Worm (Caenorhabditis elegans): ENCODE results near the gene str-7.

str-7 gene

ce11 chrV:16053373-16053772, 46.0 kb downstream of the str-7 start, which contains the start of gene F14H3.3:
Gene F14H3.3, minus strand, starts transcription at chrV:16053473.
- no peak for TF ChIP-seq bed-3 (GFP tag; optimal IDR thresholded peaks at IDR 0.05)
- no peak for TF ChIP-seq ceh-39 (tag; optimal IDR thresholded peaks at IDR 0.05)
- TF ChIP-seq unc-120 (tag; optimal IDR thresholded peaks at IDR 0.05; ENCODE audit: poor library complexity, severe bottlenecking): no peak
- TF ChIP-seq pha-4 (tag; optimal IDR thresholded peaks at IDR 0.05): no peak
- no peak for TF ChIP-seq nhr-237 (tag; optimal IDR thresholded peaks at IDR 0.05)
- no peak for TF ChIP-seq ces-1 (GFP tag; optimal IDR thresholded peaks at IDR 0.05)
- TF ChIP-seq flh-1 (GFP tag; optimal IDR thresholded peaks at IDR 0.05): no peak
- no peak for TF ChIP-seq elt-3 (tag; optimal IDR thresholded peaks at IDR 0.05)
- TF ChIP-seq sptf-1 (tag; optimal IDR thresholded peaks at IDR 0.05): no peak
- no peak for TF ChIP-seq cnd-1 (tag; optimal IDR thresholded peaks at IDR 0.05)
- no peak for TF ChIP-seq hlh-1 (tag; optimal IDR thresholded peaks at IDR 0.05)
- no peak for TF ChIP-seq mep-1 (tag; optimal IDR thresholded peaks at IDR 0.05)
- no peak for TF ChIP-seq ceh-83 (GFP tag; optimal IDR thresholded peaks at IDR 0.05)
- TF ChIP-seq lsy-2 (tag; optimal IDR thresholded peaks at IDR 0.05): no peak
- TF ChIP-seq ztf-11 (tag; optimal IDR thresholded peaks at IDR 0.05): no peak
- no peak for TF ChIP-seq mab-5 (tag; optimal IDR thresholded peaks at IDR 0.05)
- no peak for TF ChIP-seq nhr-12 (tag; optimal IDR thresholded peaks at IDR 0.05)
- TF ChIP-seq unc-39 (tag; optimal IDR thresholded peaks at IDR 0.05): no peak

- TF ChIP-seq drap-1 (GFP tag; optimal IDR thresholded peaks at IDR 0.05): no peak
- no peak for TF ChIP-seq mep-1 (tag; optimal IDR thresholded peaks at IDR 0.05)
- TF ChIP-seq M03D4.4 (tag; optimal IDR thresholded peaks at IDR 0.05): no peak
- no peak for TF ChIP-seq ham-2 (GFP tag; optimal IDR thresholded peaks at IDR 0.05)
- TF ChIP-seq sptf-1 (tag; optimal IDR thresholded peaks at IDR 0.05): no peak
- no peak for TF ChIP-seq nhr-237 (tag; optimal IDR thresholded peaks at IDR 0.05)
- no peak for TF ChIP-seq nhr-12 (tag; optimal IDR thresholded peaks at IDR 0.05)
- TF ChIP-seq elt-1 (tag; optimal IDR thresholded peaks at IDR 0.05; ENCODE audit: borderline replicate concordance, insufficient read depth): no peak
- no peak for TF ChIP-seq nhr-2 (tag; optimal IDR thresholded peaks at IDR 0.05)
- no peak for TF ChIP-seq sem-2 (GFP tag; optimal IDR thresholded peaks at IDR 0.05)
- no peak for TF ChIP-seq flh-1 (GFP tag; optimal IDR thresholded peaks at IDR 0.05)
- no peak for TF ChIP-seq nhr-76 (tag; optimal IDR thresholded peaks at IDR 0.05)
- no peak for TF ChIP-seq mls-2 (tag; optimal IDR thresholded peaks at IDR 0.05)
- no peak for TF ChIP-seq zip-8 (tag; optimal IDR thresholded peaks at IDR 0.05)
- TF ChIP-seq unc-62 (GFP tag; optimal IDR thresholded peaks at IDR 0.05): no peak
- no peak for TF ChIP-seq cnd-1 (tag; optimal IDR thresholded peaks at IDR 0.05)
- TF ChIP-seq pha-4 (tag; optimal IDR thresholded peaks at IDR 0.05): no peak
Observed at ce11 chrV:16049177-16049576, 50.2 kb downstream of the str-7 start, which contains the start of gene best-12. Gene best-12, plus strand, starts transcription at chrV:16049477.
